Worm (Caenorhabditis elegans) whole organism, L4 larva: ENCODE data around the gene cdc-50.B.
A peak's percentile ranks its signal among the peaks of the same experiment; 100 is the strongest.

ENCODE experiments used
- D1046.2 ChIP-seq: fragments of 200-800 bp; sonication (Bioruptor generic); IDR thresholded peaks from 2 replicates; pipeline ENCODE4 v1.3.6; 2022; ENCODE audit warnings: missing genetic modification characterization, missing compliant biosample characterization
- F26F4.8 ChIP-seq: fragments of 200-800 bp; sonication (Bioruptor generic); conservative IDR thresholded peaks from 2 replicates; pipeline ENCODE4 v1.3.6; 2022; ENCODE audit warnings: missing genetic modification characterization, missing compliant biosample characterization
- F49E8.2 ChIP-seq: sonication (generic microtip); optimal IDR thresholded peaks from 2 replicates; lab custom pipeline; 2016; ENCODE audit warnings: missing compliant biosample characterization, mild to moderate bottlenecking, missing genetic modification characterization, borderline replicate concordance
- R02D3.7 ChIP-seq: fragments of 150-350 bp; sonication (generic microtip); optimal IDR thresholded peaks from 3 replicates; lab custom pipeline; 2014; ENCODE audit warnings: missing biosample characterization, missing genetic modification characterization
- T20F7.1 ChIP-seq: fragments of 200-800 bp; sonication (Bioruptor generic); optimal IDR thresholded peaks from 2 replicates; lab custom pipeline; 2018; ENCODE audit warnings: mild to moderate bottlenecking, missing genetic modification characterization, missing compliant biosample characterization
- ZK546.5 ChIP-seq, 2 experiments: sonication (generic microtip); optimal IDR thresholded peaks; 2 replicates each; lab custom pipeline; 2017; ENCODE audit warnings: missing biosample characterization in 2 of 2, missing genetic modification characterization in 2 of 2
- ama-1 ChIP-seq: fragments of 150-350 bp; optimal IDR thresholded peaks from 2 replicates; lab custom pipeline; 2014; ENCODE audit warnings: inconsistent platforms, mixed read lengths
- arid-1 ChIP-seq: fragments of 200-800 bp; sonication (Bioruptor generic); conservative IDR thresholded peaks from 2 replicates; pipeline ENCODE4 v1.3.6; 2022; ENCODE audit warnings: missing genetic modification reagents, missing genetic modification characterization, missing compliant biosample characterization
- ceh-44 ChIP-seq: fragments of 200-800 bp; sonication (Bioruptor generic); IDR thresholded peaks from 2 replicates; pipeline ENCODE4 v1.3.6; 2022; ENCODE audit warnings: missing genetic modification reagents, missing genetic modification characterization, missing compliant biosample characterization
- ceh-62 ChIP-seq: sonication (generic microtip); optimal IDR thresholded peaks from 2 replicates; lab custom pipeline; 2017; ENCODE audit warnings: missing biosample characterization, missing genetic modification characterization
- cey-2 ChIP-seq: sonication (generic microtip); optimal IDR thresholded peaks from 3 replicates; lab custom pipeline; 2017; ENCODE audit warnings: missing genetic modification characterization, mild to moderate bottlenecking, missing compliant biosample characterization, antibody characterized with exemption, borderline replicate concordance; ENCODE audit not compliant: insufficient read depth
- daf-12 ChIP-seq: fragments of 150-350 bp; optimal IDR thresholded peaks from 2 replicates; lab custom pipeline; 2014; ENCODE audit warnings: missing biosample characterization, missing genetic modification reagents, missing genetic modification characterization
- daf-8 ChIP-seq: fragments of 200-800 bp; sonication (Bioruptor generic); IDR thresholded peaks from 2 replicates; pipeline ENCODE4 v1.3.6; 2022; ENCODE audit warnings: missing genetic modification characterization, missing compliant biosample characterization
- dmd-6 ChIP-seq: fragments of 200-800 bp; sonication (Bioruptor generic); IDR thresholded peaks from 2 replicates; pipeline ENCODE4 v1.3.6; 2022; ENCODE audit warnings: missing genetic modification reagents, missing genetic modification characterization, missing compliant biosample characterization
- dmd-9 ChIP-seq: fragments of 200-800 bp; sonication (Bioruptor generic); IDR thresholded peaks from 2 replicates; pipeline ENCODE4 v1.3.6; 2022; ENCODE audit warnings: missing genetic modification reagents, missing genetic modification characterization, missing compliant biosample characterization
- dpl-1 ChIP-seq: fragments of 150-350 bp; optimal IDR thresholded peaks from 2 replicates; lab custom pipeline; 2014; ENCODE audit warnings: missing biosample characterization, missing genetic modification reagents, missing genetic modification characterization
- duxl-1 ChIP-seq: sonication (generic microtip); optimal IDR thresholded peaks from 2 replicates; lab custom pipeline; 2016; ENCODE audit warnings: mild to moderate bottlenecking, missing genetic modification characterization, moderate library complexity, missing compliant biosample characterization; ENCODE audit not compliant: poor library complexity
- egl-43 ChIP-seq: fragments of 200-800 bp; sonication (Bioruptor generic); IDR thresholded peaks from 2 replicates; pipeline ENCODE4 v1.3.6; 2022; ENCODE audit warnings: missing genetic modification reagents, missing genetic modification characterization, missing compliant biosample characterization
- fos-1 ChIP-seq: fragments of 150-350 bp; optimal IDR thresholded peaks from 2 replicates; lab custom pipeline; 2014; ENCODE audit warnings: missing biosample characterization, missing genetic modification characterization
- hif-1 ChIP-seq, 2 experiments: sonication (generic microtip); optimal IDR thresholded peaks; 2 replicates each; lab custom pipeline; 2016 to 2017; ENCODE audit warnings: missing compliant biosample characterization in 2 of 2, missing genetic modification characterization in 2 of 2, missing genetic modification reagents in 2 of 2, missing genotype in 2 of 2, mild to moderate bottlenecking in 1 of 2
- hlh-30 ChIP-seq: sonication (generic microtip); optimal IDR thresholded peaks from 2 replicates; lab custom pipeline; 2017; ENCODE audit warnings: antibody characterized with exemption, mild to moderate bottlenecking, missing genetic modification characterization, missing compliant biosample characterization; ENCODE audit not compliant: insufficient read depth
- lsy-2 ChIP-seq, 2 experiments: fragments of 150-350 bp in 1 of 2; sonication (generic microtip) in 1 of 2; optimal IDR thresholded peaks; 2 replicates each; lab custom pipeline; 2014 to 2017; ENCODE audit warnings: missing biosample characterization in 2 of 2, missing genetic modification characterization in 2 of 2
- mdl-1 ChIP-seq, 2 experiments: fragments of 150-350 bp in 1 of 2; sonication (generic microtip) in 1 of 2; optimal IDR thresholded peaks; 2 replicates each; lab custom pipeline; 2014 to 2017; ENCODE audit warnings: missing biosample characterization in 2 of 2, missing genetic modification characterization in 2 of 2
- mdt-29 ChIP-seq: fragments of 200-800 bp; sonication (Bioruptor generic); IDR thresholded peaks from 2 replicates; pipeline ENCODE4 v1.3.6; 2022; ENCODE audit warnings: missing genetic modification reagents, missing genetic modification characterization, missing compliant biosample characterization
- mes-2 ChIP-seq: sonication (generic microtip); optimal IDR thresholded peaks from 2 replicates; lab custom pipeline; 2016; ENCODE audit warnings: missing genotype, mild to moderate bottlenecking, missing genetic modification characterization, missing compliant biosample characterization; ENCODE audit not compliant: poor library complexity, severe bottlenecking
- nhr-111 ChIP-seq: fragments of 200-800 bp; sonication (Bioruptor generic); optimal IDR thresholded peaks from 2 replicates; lab custom pipeline; 2018; ENCODE audit warnings: mild to moderate bottlenecking, missing genetic modification characterization, missing compliant biosample characterization
- nhr-28 ChIP-seq: fragments of 150-350 bp; optimal IDR thresholded peaks from 2 replicates; lab custom pipeline; 2014; ENCODE audit warnings: missing biosample characterization, missing genetic modification characterization
- nhr-42 ChIP-seq: fragments of 200-800 bp; sonication (Bioruptor generic); IDR thresholded peaks from 2 replicates; pipeline ENCODE4 v1.3.6; 2022; ENCODE audit warnings: missing genetic modification characterization, missing compliant biosample characterization
- nhr-48 ChIP-seq: sonication (generic microtip); optimal IDR thresholded peaks from 2 replicates; lab custom pipeline; 2016; ENCODE audit warnings: mild to moderate bottlenecking, missing genetic modification characterization, missing compliant biosample characterization
- nhr-6 ChIP-seq: fragments of 150-350 bp; optimal IDR thresholded peaks from 2 replicates; lab custom pipeline; 2014; ENCODE audit warnings: missing biosample characterization, missing genetic modification characterization
- nhr-76 ChIP-seq: fragments of 150-350 bp; optimal IDR thresholded peaks from 2 replicates; lab custom pipeline; 2014; ENCODE audit warnings: missing biosample characterization, missing genetic modification characterization
- nhr-77 ChIP-seq: fragments of 150-350 bp; optimal IDR thresholded peaks from 2 replicates; lab custom pipeline; 2014; ENCODE audit warnings: missing biosample characterization, missing genetic modification characterization
- php-3 ChIP-seq: fragments of 200-800 bp; sonication (Bioruptor generic); IDR thresholded peaks from 2 replicates; pipeline ENCODE4 v1.3.6; 2022; ENCODE audit warnings: missing genetic modification reagents, missing genetic modification characterization, missing compliant biosample characterization
- sdz-12 ChIP-seq: fragments of 200-800 bp; sonication (Bioruptor generic); optimal IDR thresholded peaks from 2 replicates; lab custom pipeline; 2018; ENCODE audit warnings: mild to moderate bottlenecking, missing genetic modification characterization, missing compliant biosample characterization
- spr-1 ChIP-seq: sonication (generic microtip); optimal IDR thresholded peaks from 2 replicates; lab custom pipeline; 2016; ENCODE audit warnings: mild to moderate bottlenecking, missing genetic modification characterization, missing compliant biosample characterization
- tra-1 ChIP-seq: fragments of 200-800 bp; sonication (Bioruptor generic); IDR thresholded peaks from 2 replicates; pipeline ENCODE4 v1.3.6; 2022; ENCODE audit warnings: missing genetic modification reagents, missing genetic modification characterization, missing compliant biosample characterization
- unc-39 ChIP-seq: sonication (generic microtip); optimal IDR thresholded peaks from 2 replicates; lab custom pipeline; 2017; ENCODE audit warnings: missing biosample characterization, missing genetic modification characterization
- unc-62 ChIP-seq, 3 experiments: fragments of 150-350 bp in 1 of 3; sonication (generic microtip); optimal IDR thresholded peaks in 2 of 3; peaks in 1 of 3; 1 replicate in 1 of 3; 2 replicates in 2 of 3; lab custom pipeline; 2014 to 2017; ENCODE audit warnings: missing biosample characterization in 3 of 3, missing genetic modification characterization in 3 of 3, missing genetic modification reagents in 3 of 3, missing genotype in 1 of 3
- vab-7 ChIP-seq: fragments of 200-800 bp; sonication (Bioruptor generic); IDR thresholded peaks from 2 replicates; pipeline ENCODE4 v1.3.6; 2022; ENCODE audit warnings: missing genetic modification reagents, missing genetic modification characterization, missing compliant biosample characterization

Gene cdc-50.B

ce11 chrIV:8730469-8730868 is 34.2 kb upstream of the cdc-50.B start, which contains the start of gene F21D5.3 (continued):
- TF ChIP-seq nhr-76 (tag; lab: Kevin White, UChicago) (no peak), daf-8 (GFP tag; lab: Robert Waterston, UW) (no peak), dmd-9 (GFP tag; lab: Robert Waterston, UW) (no peak), T20F7.1 (GFP tag; lab: Kevin White, UChicago) (peak; percentile 47), nhr-6 (no peak), daf-12 (tag; lab: Kevin White, UChicago) (no peak), tra-1 (GFP tag; lab: Robert Waterston, UW) (peak; percentile 60; the same call in 1 of the 2 replicates), mes-2 (tag; lab: Kevin White, UChicago) (no peak), nhr-48 (tag; lab: Kevin White, UChicago) (no peak)
- TF ChIP-seq, all 104 proteins: peak for 13

ce11 chrIV:8737354-8737753 is 27.3 kb upstream of the cdc-50.B start:
- TF ChIP-seq tra-1 (GFP tag; lab: Robert Waterston, UW) (no peak), unc-39 (tag; lab: Kevin White, UChicago) (no peak), hif-1 (tag; optimal IDR thresholded peaks at IDR 0.05; lab: Kevin White, UChicago) (no peak), arid-1 (GFP tag; lab: Robert Waterston, UW) (no peak), ceh-44 (GFP tag; lab: Robert Waterston, UW) (no peak), sdz-12 (GFP tag; lab: Kevin White, UChicago) (no peak), dpl-1 (GFP tag; lab: Kevin White, UChicago) (no peak), ceh-62 (tag; lab: Kevin White, UChicago) (no peak), hlh-30 (tag; lab: Kevin White, UChicago) (peak; percentile 10), nhr-76 (tag; lab: Kevin White, UChicago) (no peak), fos-1 (no peak), unc-62 (GFP tag; optimal IDR thresholded peaks at IDR 0.05 in 1 of 2; lab: Kevin White, UChicago) (no peak), unc-62 (tag; optimal IDR thresholded peaks at IDR 0.05; lab: Kevin White, UChicago) (no peak), mes-2 (tag; lab: Kevin White, UChicago) (peak; percentile 27), lsy-2 (tag; optimal IDR thresholded peaks at IDR 0.05; lab: Kevin White, UChicago) (peak in 1 of 2 experiments; percentile 32), nhr-42 (GFP tag; lab: Robert Waterston, UW) (no peak), R02D3.7 (tag; lab: Kevin White, UChicago) (no peak), vab-7 (GFP tag; lab: Robert Waterston, UW) (no peak), duxl-1 (tag; lab: Kevin White, UChicago) (no peak), nhr-111 (no peak), ZK546.5 (tag; optimal IDR thresholded peaks at IDR 0.05; lab: Kevin White, UChicago) (no peak), F49E8.2 (tag; lab: Kevin White, UChicago) (no peak), mdt-29 (GFP tag; lab: Robert Waterston, UW) (no peak), nhr-77 (no peak), nhr-28 (tag; lab: Kevin White, UChicago) (peak; percentile 5), ama-1 (lab: Kevin White, UChicago) (no peak), php-3 (GFP tag; lab: Robert Waterston, UW) (no peak), cey-2 (no peak), spr-1 (tag; lab: Kevin White, UChicago) (no peak), D1046.2 (GFP tag; lab: Robert Waterston, UW) (no peak), mdl-1 (tag; optimal IDR thresholded peaks at IDR 0.05; lab: Kevin White, UChicago) (no peak), T20F7.1 (GFP tag; lab: Kevin White, UChicago) (no peak), dmd-6 (GFP tag; lab: Robert Waterston, UW) (no peak), F26F4.8 (GFP tag; lab: Robert Waterston, UW) (no peak), egl-43 (GFP tag; lab: Robert Waterston, UW) (no peak)
